Fruit fly (Drosophila melanogaster): Measurements from ENCODE around the gene Cpr66D.
A peak's percentile ranks its signal among the peaks of the same experiment; 100 is the strongest.

The Cpr66D gene

DNA sequence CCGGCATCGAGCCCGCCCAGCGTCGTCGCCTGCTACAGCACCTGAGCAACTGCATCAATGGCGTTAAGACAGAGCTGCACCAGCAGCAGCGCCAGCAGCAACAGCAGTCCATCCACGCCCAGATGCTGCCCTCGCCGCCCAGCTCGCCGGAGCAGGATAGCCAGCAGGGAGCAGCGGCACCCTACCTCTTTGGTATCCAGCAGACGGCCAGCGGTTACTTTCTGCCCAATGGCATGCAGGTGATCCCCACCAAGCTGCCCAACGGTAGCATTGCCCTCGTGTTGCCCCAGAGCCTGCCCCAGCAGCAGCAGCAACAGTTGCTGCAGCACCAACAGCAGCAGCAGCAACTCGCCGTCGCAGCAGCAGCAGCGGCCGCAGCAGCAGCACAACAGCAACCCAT, 37.5 kb downstream of the Cpr66D start:
- peak; percentile 77 for TF ChIP-seq Ets65A (GFP tag)
- peak; percentile 32 for TF ChIP-seq Med (GFP tag)
- TF ChIP-seq Adf1 (GFP tag; IDR thresholded peaks at IDR 0.05) = no peak
- TF ChIP-seq CG11456 (GFP tag; IDR thresholded peaks at IDR 0.05) = 0 out of 3 replicates have a peak, but pooled peaks have one; percentile 38
- TF ChIP-seq NFAT (GFP tag; IDR thresholded peaks at IDR 0.05) = 0 out of 2 replicates have a peak, but pooled peaks have one; percentile 8
- TF ChIP-seq lov (optimal IDR thresholded peaks at IDR 0.05) = no peak
- TF ChIP-seq lov (GFP tag; IDR thresholded peaks at IDR 0.05) = 0 out of 3 replicates have a peak, but pooled peaks have one; percentile 10

DNA sequence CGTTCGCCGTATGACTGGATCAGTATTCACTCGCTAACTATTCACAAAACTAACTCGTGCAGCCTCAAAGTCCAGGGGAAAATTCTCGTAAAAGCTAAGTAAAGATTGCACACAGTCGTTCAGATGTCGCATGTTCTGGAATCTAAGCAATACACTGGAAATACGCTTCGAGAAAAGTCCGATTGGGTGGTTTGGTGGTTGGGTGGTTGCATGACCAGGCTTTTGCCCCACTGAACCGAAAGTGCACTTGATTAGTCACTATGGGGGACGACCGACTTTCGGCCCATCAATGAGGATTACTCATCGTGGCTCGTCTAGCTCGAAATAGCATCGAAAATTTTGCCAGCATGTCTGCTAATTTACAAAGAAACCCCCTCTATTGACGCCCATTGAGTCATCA, 40.1 kb downstream of the Cpr66D start:
- TF ChIP-seq seq (GFP tag; IDR thresholded peaks at IDR 0.05) = no peak
- no peak for TF ChIP-seq YL-1 (GFP tag; optimal IDR thresholded peaks at IDR 0.05)
- TF ChIP-seq tap (tag; optimal IDR thresholded peaks at IDR 0.05) = no peak
- TF ChIP-seq Med (GFP tag) = peak; percentile 54
- TF ChIP-seq Sox100B (GFP tag; optimal IDR thresholded peaks at IDR 0.05) = no peak
- 0 out of 4 replicates have a peak, but pooled peaks have one; percentile 35 for TF ChIP-seq chinmo (GFP tag; IDR thresholded peaks at IDR 0.05; ENCODE audit: partially characterized antibody)
- TF ChIP-seq CG12299 (tag; optimal IDR thresholded peaks at IDR 0.05) = no peak
- no peak for TF ChIP-seq NC2β (GFP tag; optimal IDR thresholded peaks at IDR 0.05)
- TF ChIP-seq ttk (GFP tag; IDR thresholded peaks at IDR 0.05) = no peak
- no peak for TF ChIP-seq Dip2 (GFP tag; IDR thresholded peaks at IDR 0.05)
- TF ChIP-seq Fer1 (GFP tag; optimal IDR thresholded peaks at IDR 0.05) = no peak
- TF ChIP-seq gce (GFP tag; IDR thresholded peaks at IDR 0.05) = no peak

DNA sequence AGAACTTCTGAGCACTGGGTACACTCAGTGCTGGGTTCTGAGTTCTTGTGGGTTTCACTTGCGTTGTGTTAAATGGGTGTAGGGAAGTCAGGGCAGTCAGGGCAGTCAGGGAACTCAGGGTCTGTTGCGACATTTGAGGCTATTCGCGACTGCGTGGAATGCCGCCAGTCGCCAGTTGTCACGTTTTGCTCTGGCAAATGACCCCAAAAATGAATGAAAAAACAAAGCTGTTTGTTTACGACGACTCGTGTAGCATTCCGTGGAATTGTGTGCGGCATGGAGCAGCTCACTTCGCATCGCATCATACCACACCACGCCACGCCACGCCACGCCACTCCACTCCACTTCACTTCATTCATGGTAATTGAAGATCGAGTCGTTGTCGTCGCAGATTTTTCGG, 41.0 kb downstream of the Cpr66D start:
- no peak for TF ChIP-seq CG9797 (GFP tag; optimal IDR thresholded peaks at IDR 0.05)
- TF ChIP-seq CG4424 (GFP tag; optimal IDR thresholded peaks at IDR 0.05) = no peak
- TF ChIP-seq CG3726 (GFP tag; IDR thresholded peaks at IDR 0.05) = no peak
- no peak for TF ChIP-seq row (GFP tag; IDR thresholded peaks at IDR 0.05)
- TF ChIP-seq da (GFP tag; optimal IDR thresholded peaks at IDR 0.05) = no peak
- no peak for TF ChIP-seq CG12219 (GFP tag; optimal IDR thresholded peaks at IDR 0.05)
- TF ChIP-seq CG4707 (GFP tag; optimal IDR thresholded peaks at IDR 0.05) = no peak
- TF ChIP-seq prd (optimal IDR thresholded peaks at IDR 0.05) = no peak
- no peak for TF ChIP-seq prd (GFP tag; IDR thresholded peaks at IDR 0.05)
- TF ChIP-seq C15 (GFP tag; IDR thresholded peaks at IDR 0.05) = no peak
- TF ChIP-seq ham (GFP tag; IDR thresholded peaks at IDR 0.05) = no peak
- no peak for TF ChIP-seq CTCF (GFP tag; optimal IDR thresholded peaks at IDR 0.05)
- TF ChIP-seq chm (GFP tag; IDR thresholded peaks at IDR 0.05) = no peak
- TF ChIP-seq tx (GFP tag; optimal IDR thresholded peaks at IDR 0.05) = no peak
- TF ChIP-seq CG7987 (GFP tag; optimal IDR thresholded peaks at IDR 0.05) = no peak
- no peak for TF ChIP-seq inv (GFP tag; IDR thresholded peaks at IDR 0.05; ENCODE audit: partially characterized antibody)
- TF ChIP-seq GATAe (GFP tag; conservative IDR thresholded peaks at IDR 0.05) = no peak
- TF ChIP-seq CG9609 (GFP tag; optimal IDR thresholded peaks at IDR 0.05) = no peak
- peak; percentile 9 for TF ChIP-seq Med (GFP tag)
- no peak for TF ChIP-seq CG16815 (GFP tag; optimal IDR thresholded peaks at IDR 0.05)
- TF ChIP-seq sob (GFP tag; IDR thresholded peaks at IDR 0.05) = no peak
- no peak for TF ChIP-seq bowl (GFP tag; IDR thresholded peaks at IDR 0.05)
- no peak for TF ChIP-seq ara (GFP tag; IDR thresholded peaks at IDR 0.05)
- TF ChIP-seq HLH4C (GFP tag; IDR thresholded peaks at IDR 0.05; ENCODE audit: partially characterized antibody) = no peak
- TF ChIP-seq otp (GFP tag; IDR thresholded peaks at IDR 0.05) = no peak
- no peak for TF ChIP-seq Neu2 (GFP tag; optimal IDR thresholded peaks at IDR 0.05; ENCODE audit: borderline replicate concordance)
- 0 out of 4 replicates have a peak, but pooled peaks have one; percentile 8 for TF ChIP-seq chinmo (GFP tag; IDR thresholded peaks at IDR 0.05; ENCODE audit: partially characterized antibody)
- TF ChIP-seq CG10431 (GFP tag; optimal IDR thresholded peaks at IDR 0.05) = no peak
- TF ChIP-seq scrt (GFP tag; optimal IDR thresholded peaks at IDR 0.05) = no peak
- no peak for TF ChIP-seq CG17829 (tag; optimal IDR thresholded peaks at IDR 0.05)
- no peak for TF ChIP-seq abd-A (tag; optimal IDR thresholded peaks at IDR 0.05)
- no peak for TF ChIP-seq B-H1 (GFP tag; IDR thresholded peaks at IDR 0.05)
- peak; percentile 39; the same call in 1 of the 3 replicates for TF ChIP-seq CG6175 (GFP tag; IDR thresholded peaks at IDR 0.05)
- no peak for TF ChIP-seq pho (GFP tag; optimal IDR thresholded peaks at IDR 0.05)
- peak; percentile 2 for TF ChIP-seq nom (GFP tag; optimal IDR thresholded peaks at IDR 0.05)
